Fruit fly (Drosophila melanogaster): ENCODE results near the gene CG5114.

- TF ChIP-seq CG8159 (tag; optimal IDR thresholded peaks at IDR 0.05) (no peak), Pif1B (GFP tag; optimal IDR thresholded peaks at IDR 0.05) (no peak), CG9948 (tag; optimal IDR thresholded peaks at IDR 0.05) (no peak), D1 (tag; optimal IDR thresholded peaks at IDR 0.05) (no peak), CG4496 (GFP tag; IDR thresholded peaks at IDR 0.05) (no peak), Ets98B (GFP tag; IDR thresholded peaks at IDR 0.05) (no peak)
These were observed 23.9 kb upstream of the CG5114 start for dm6 chr3L:14958613-14959327.
